Fruit fly (Drosophila melanogaster) whole organism, adult: ENCODE results near the gene Cyp28d1.
A peak's percentile ranks its signal among the peaks of the same experiment; 100 is the strongest.

Source experiments
- CG11617 ChIP-seq: fragments of 200-800 bp; sonication (Bioruptor generic); optimal IDR thresholded peaks from 2 replicates; lab custom pipeline; 2017; ENCODE audit warnings: mild to moderate bottlenecking, missing biosample characterization, missing genetic modification reagents, missing genetic modification characterization
- CG12768 ChIP-seq: fragments of 200-800 bp; sonication (Bioruptor generic); optimal IDR thresholded peaks from 2 replicates; lab custom pipeline; 2017; ENCODE audit warnings: missing biosample characterization, missing genetic modification characterization, mild to moderate bottlenecking, moderate library complexity, missing genetic modification reagents
- CG14711 ChIP-seq: fragments of 200-800 bp; sonication (Bioruptor generic); optimal IDR thresholded peaks from 2 replicates; lab custom pipeline; 2018; ENCODE audit warnings: missing biosample characterization, mild to moderate bottlenecking, missing genetic modification characterization, moderate library complexity
- CG1620 ChIP-seq: fragments of 200-800 bp; sonication (Bioruptor generic); optimal IDR thresholded peaks from 2 replicates; lab custom pipeline; 2016; ENCODE audit warnings: missing biosample characterization, missing genetic modification characterization
- CG33017 ChIP-seq: fragments of 200-800 bp; sonication (Bioruptor generic); optimal IDR thresholded peaks from 2 replicates; lab custom pipeline; 2018; ENCODE audit warnings: missing biosample characterization, mild to moderate bottlenecking, missing genetic modification characterization, moderate library complexity
- CG5204 ChIP-seq: fragments of 200-800 bp; sonication (Bioruptor generic); optimal IDR thresholded peaks from 2 replicates; lab custom pipeline; 2016; ENCODE audit warnings: missing biosample characterization, missing genetic modification characterization
- CG7045 ChIP-seq: fragments of 200-800 bp; sonication (Bioruptor generic); optimal IDR thresholded peaks from 2 replicates; lab custom pipeline; 2017; ENCODE audit warnings: missing biosample characterization, mild to moderate bottlenecking, missing genetic modification characterization
- CG7101 ChIP-seq: fragments of 200-800 bp; sonication (Bioruptor generic); optimal IDR thresholded peaks from 2 replicates; lab custom pipeline; 2018; ENCODE audit warnings: missing biosample characterization, mild to moderate bottlenecking, missing genetic modification characterization, moderate library complexity
- Clk ChIP-seq: fragments of 200-800 bp; sonication (Bioruptor generic); optimal IDR thresholded peaks from 2 replicates; lab custom pipeline; 2017; ENCODE audit warnings: missing biosample characterization, missing genetic modification characterization
- Crg-1 ChIP-seq: fragments of 200-800 bp; sonication (Bioruptor generic); optimal IDR thresholded peaks from 2 replicates; lab custom pipeline; 2016; ENCODE audit warnings: missing biosample characterization, missing genetic modification characterization
- Hr96 ChIP-seq: fragments of 200-800 bp; sonication (Bioruptor generic); optimal IDR thresholded peaks from 2 replicates; lab custom pipeline; 2016; ENCODE audit warnings: missing biosample characterization, missing genetic modification characterization
- Mnt ChIP-seq: fragments of 200-800 bp; sonication (Bioruptor generic); optimal IDR thresholded peaks from 2 replicates; lab custom pipeline; 2016; ENCODE audit warnings: missing biosample characterization, mild to moderate bottlenecking, missing genetic modification characterization
- bab1 ChIP-seq: fragments of 200-800 bp; sonication (Bioruptor generic); optimal IDR thresholded peaks from 3 replicates; lab custom pipeline; 2019; ENCODE audit warnings: missing biosample characterization, mild to moderate bottlenecking, missing genetic modification characterization, moderate library complexity
- cic ChIP-seq: fragments of 200-800 bp; sonication (Bioruptor generic); optimal IDR thresholded peaks from 2 replicates; lab custom pipeline; 2017; ENCODE audit warnings: missing biosample characterization, mild to moderate bottlenecking, missing genetic modification characterization, moderate library complexity
- cnc ChIP-seq, 2 experiments: fragments of >200 bp; optimal IDR thresholded peaks; 2 replicates each; lab custom pipeline; 2017
- kay ChIP-seq: fragments of 200-800 bp; sonication (Bioruptor generic); peaks from one replicate; lab custom pipeline; 2016; ENCODE audit warnings: missing biosample characterization, missing genetic modification characterization, borderline replicate concordance
- ovo ChIP-seq: fragments of 200-800 bp; sonication (Bioruptor generic); optimal IDR thresholded peaks from 2 replicates; lab custom pipeline; 2016; ENCODE audit warnings: missing biosample characterization, missing genetic modification characterization
- pad ChIP-seq: fragments of 200-800 bp; sonication (Bioruptor generic); optimal IDR thresholded peaks from 3 replicates; lab custom pipeline; 2017; ENCODE audit warnings: missing biosample characterization, missing genetic modification characterization, mild to moderate bottlenecking, moderate library complexity, missing genetic modification reagents
- tj ChIP-seq: fragments of 200-800 bp; sonication (Bioruptor generic); optimal IDR thresholded peaks from 3 replicates; lab custom pipeline; 2017; ENCODE audit warnings: missing biosample characterization, mild to moderate bottlenecking, missing genetic modification characterization, moderate library complexity
- toe ChIP-seq: fragments of 200-800 bp; sonication (Bioruptor generic); optimal IDR thresholded peaks from 2 replicates; lab custom pipeline; 2016; ENCODE audit warnings: missing biosample characterization, missing genetic modification characterization

The Cyp28d1 gene

dm6 chr2L:5245363-5245892, 35.2 kb downstream of the Cyp28d1 start:
- TF ChIP-seq Hr96 (peak; percentile 43), CG11617 (GFP tag; lab: Kevin White, UChicago) (peak; percentile 53), cnc (optimal IDR thresholded peaks at IDR 0.05; lab: Kevin White, UChicago) (no peak), tj (no peak), pad (no peak), CG5204 (GFP tag; lab: Kevin White, UChicago) (peak; percentile 23), CG12768 (GFP tag; lab: Kevin White, UChicago) (peak; percentile 60), CG7101 (peak; percentile 52), Crg-1 (GFP tag; lab: Kevin White, UChicago) (peak; percentile 41), ovo (GFP tag; lab: Kevin White, UChicago) (no peak), toe (peak; percentile 43), CG1620 (no peak), CG14711 (tag; lab: Kevin White, UChicago) (peak; percentile 13), CG33017 (tag; lab: Kevin White, UChicago) (peak; percentile 61), bab1 (no peak), kay (GFP tag; lab: Kevin White, UChicago) (no peak), cic (GFP tag; lab: Kevin White, UChicago) (peak; percentile 65), Mnt (peak; percentile 39), Clk (GFP tag; lab: Kevin White, UChicago) (peak; percentile 36), CG7045 (peak; percentile 35)

dm6 chr2L:5247384-5247783, 37.1 kb downstream of the Cyp28d1 start:
- TF ChIP-seq CG1620 (no peak), toe (no peak), Crg-1 (GFP tag; lab: Kevin White, UChicago) (no peak), Mnt (no peak), ovo (GFP tag; lab: Kevin White, UChicago) (no peak), cic (GFP tag; lab: Kevin White, UChicago) (no peak), cnc (optimal IDR thresholded peaks at IDR 0.05; lab: Kevin White, UChicago) (no peak), tj (no peak), pad (no peak), CG7045 (no peak), Clk (GFP tag; lab: Kevin White, UChicago) (no peak)

dm6 chr2L:5247812-5248211, 37.6 kb downstream of the Cyp28d1 start:
- TF ChIP-seq toe (no peak), CG7101 (no peak), CG12768 (GFP tag; lab: Kevin White, UChicago) (no peak), Mnt (no peak), ovo (GFP tag; lab: Kevin White, UChicago) (no peak), bab1 (no peak), Clk (GFP tag; lab: Kevin White, UChicago) (no peak)

dm6 chr2L:5248582-5248981, 38.3 kb downstream of the Cyp28d1 start:
- TF ChIP-seq kay (GFP tag; lab: Kevin White, UChicago), result peak; percentile 73
- no peak for TF ChIP-seq CG12768 (GFP tag; lab: Kevin White, UChicago)

dm6 chr2L:5249766-5250165, 39.5 kb downstream of the Cyp28d1 start:
- TF ChIP-seq CG7045 (no peak), CG33017 (tag; lab: Kevin White, UChicago) (no peak), ovo (GFP tag; lab: Kevin White, UChicago) (no peak)

dm6 chr2L:5251150-5251549, 40.9 kb downstream of the Cyp28d1 start:
- TF ChIP-seq CG11617 (GFP tag; lab: Kevin White, UChicago), result no peak
- peak; percentile 25 for TF ChIP-seq kay (GFP tag; lab: Kevin White, UChicago)

- no peak for TF ChIP-seq pad
- TF ChIP-seq kay (GFP tag; lab: Kevin White, UChicago), result no peak
- TF ChIP-seq CG33017 (tag; lab: Kevin White, UChicago), result no peak
- TF ChIP-seq Clk (GFP tag; lab: Kevin White, UChicago), result no peak
- no peak for TF ChIP-seq ovo (GFP tag; lab: Kevin White, UChicago)
- no peak for TF ChIP-seq cic (GFP tag; lab: Kevin White, UChicago)
- TF ChIP-seq CG5204 (GFP tag; lab: Kevin White, UChicago), result no peak
- no peak for TF ChIP-seq Crg-1 (GFP tag; lab: Kevin White, UChicago)
- TF ChIP-seq CG1620, result no peak
- TF ChIP-seq tj, result no peak
- no peak for TF ChIP-seq toe
- no peak for TF ChIP-seq bab1
- no peak for TF ChIP-seq cnc (optimal IDR thresholded peaks at IDR 0.05; lab: Kevin White, UChicago)
- TF ChIP-seq CG7101, result no peak
- no peak for TF ChIP-seq CG11617 (GFP tag; lab: Kevin White, UChicago)
- TF ChIP-seq CG14711 (tag; lab: Kevin White, UChicago), result no peak
- TF ChIP-seq Mnt, result no peak
- TF ChIP-seq Hr96, result no peak
- TF ChIP-seq CG12768 (GFP tag; lab: Kevin White, UChicago), result no peak
- TF ChIP-seq CG7045, result no peak
These were observed 41.5 kb downstream of the Cyp28d1 start for dm6 chr2L:5251725-5252124.
